Fruit fly (Drosophila melanogaster) whole organism, pupa: ENCODE measurements around the gene SNRPG.
A peak's percentile ranks its signal among the peaks of the same experiment; 100 is the strongest.

ENCODE experiments used
- CG10348 ChIP-seq: fragments of 200-800 bp; sonication (Bioruptor generic); IDR thresholded peaks from 2 replicates; pipeline ENCODE4 v1.3.6; 2022; ENCODE audit warnings: missing biosample characterization, missing genetic modification characterization
- CG12605 ChIP-seq: fragments of 200-800 bp; sonication (Bioruptor generic); IDR thresholded peaks from 2 replicates; pipeline ENCODE4 v1.3.6; 2022; ENCODE audit warnings: missing biosample characterization, missing genetic modification characterization
- CG13204 ChIP-seq: fragments of 200-800 bp; sonication (Bioruptor generic); optimal IDR thresholded peaks from 2 replicates; lab custom pipeline; 2018; ENCODE audit warnings: missing biosample characterization, mild to moderate bottlenecking, missing genetic modification characterization, moderate library complexity
- CG14655 ChIP-seq: fragments of 200-800 bp; sonication (Bioruptor generic); optimal IDR thresholded peaks from 3 replicates; lab custom pipeline; 2017; ENCODE audit warnings: mild to moderate bottlenecking, missing biosample characterization, missing genetic modification reagents, missing genetic modification characterization
- CG15710 ChIP-seq: fragments of 200-800 bp; sonication (Bioruptor generic); optimal IDR thresholded peaks from 2 replicates; lab custom pipeline; 2018; ENCODE audit warnings: missing biosample characterization, mild to moderate bottlenecking, missing genetic modification characterization, moderate library complexity
- CG17806 ChIP-seq: fragments of 200-800 bp; sonication (Bioruptor generic); optimal IDR thresholded peaks from 2 replicates; lab custom pipeline; 2018; ENCODE audit warnings: missing biosample characterization, mild to moderate bottlenecking, missing genetic modification characterization, moderate library complexity
- CG32121 ChIP-seq: fragments of 200-800 bp; sonication (Bioruptor generic); IDR thresholded peaks from 2 replicates; pipeline ENCODE4 v1.3.6; 2022; ENCODE audit warnings: missing biosample characterization, missing genetic modification characterization
- CG34367 ChIP-seq: fragments of 200-800 bp; sonication (Bioruptor generic); optimal IDR thresholded peaks from 2 replicates; lab custom pipeline; 2018; ENCODE audit warnings: missing biosample characterization, mild to moderate bottlenecking, missing genetic modification characterization
- CG4496 ChIP-seq: fragments of 200-800 bp; sonication (Bioruptor generic); IDR thresholded peaks from 3 replicates; pipeline ENCODE4 v1.3.6; 2022; ENCODE audit warnings: missing biosample characterization, missing genetic modification characterization
- CG8159 ChIP-seq: fragments of 200-800 bp; sonication (Bioruptor generic); optimal IDR thresholded peaks from 3 replicates; lab custom pipeline; 2018; ENCODE audit warnings: missing biosample characterization, mild to moderate bottlenecking, missing genetic modification characterization, moderate library complexity
- CG8301 ChIP-seq: fragments of 200-800 bp; sonication (Bioruptor generic); optimal IDR thresholded peaks from 2 replicates; lab custom pipeline; 2018; ENCODE audit warnings: missing biosample characterization, mild to moderate bottlenecking, missing genetic modification characterization
- CG9948 ChIP-seq: fragments of 200-800 bp; sonication (Bioruptor generic); optimal IDR thresholded peaks from 2 replicates; lab custom pipeline; 2018; ENCODE audit warnings: missing biosample characterization, mild to moderate bottlenecking, missing genetic modification characterization, moderate library complexity
- D1 ChIP-seq: fragments of 200-800 bp; sonication (Bioruptor generic); optimal IDR thresholded peaks from 2 replicates; lab custom pipeline; 2018; ENCODE audit warnings: missing biosample characterization, mild to moderate bottlenecking, missing genetic modification characterization, moderate library complexity
- EcR ChIP-seq: fragments of 200-800 bp; sonication (Bioruptor generic); optimal IDR thresholded peaks from 3 replicates; lab custom pipeline; 2019; ENCODE audit warnings: missing biosample characterization, missing genetic modification characterization, mild to moderate bottlenecking, moderate library complexity, missing genetic modification reagents
- Ets98B ChIP-seq: fragments of 200-800 bp; sonication (Bioruptor generic); IDR thresholded peaks from 2 replicates; pipeline ENCODE4 v1.3.6; 2022; ENCODE audit warnings: missing biosample characterization, missing genetic modification characterization
- Pif1A ChIP-seq: fragments of 200-800 bp; sonication (Bioruptor generic); optimal IDR thresholded peaks from 3 replicates; lab custom pipeline; 2016; ENCODE audit warnings: missing biosample characterization, missing genetic modification characterization
- Pif1B ChIP-seq: fragments of 200-800 bp; sonication (Bioruptor generic); optimal IDR thresholded peaks from 3 replicates; lab custom pipeline; 2016; ENCODE audit warnings: missing biosample characterization, missing genetic modification characterization
- Snoo ChIP-seq: fragments of 200-800 bp; sonication (Bioruptor generic); optimal IDR thresholded peaks from 3 replicates; lab custom pipeline; 2017; ENCODE audit warnings: missing biosample characterization, mild to moderate bottlenecking, missing genetic modification characterization, inconsistent platforms
- fd96Ca ChIP-seq: fragments of 200-800 bp; sonication (Bioruptor generic); IDR thresholded peaks from 3 replicates; pipeline ENCODE4 v1.3.6; 2022; ENCODE audit warnings: missing biosample characterization, missing genetic modification characterization
- gl ChIP-seq: fragments of 200-800 bp; sonication (Bioruptor generic); optimal IDR thresholded peaks from 2 replicates; lab custom pipeline; 2018; ENCODE audit warnings: missing biosample characterization, mild to moderate bottlenecking, missing genetic modification characterization
- rn ChIP-seq: fragments of 200-800 bp; sonication (Bioruptor generic); IDR thresholded peaks from 2 replicates; pipeline ENCODE4 v1.3.6; 2022; ENCODE audit warnings: missing biosample characterization, missing genetic modification characterization

Gene SNRPG

DNA sequence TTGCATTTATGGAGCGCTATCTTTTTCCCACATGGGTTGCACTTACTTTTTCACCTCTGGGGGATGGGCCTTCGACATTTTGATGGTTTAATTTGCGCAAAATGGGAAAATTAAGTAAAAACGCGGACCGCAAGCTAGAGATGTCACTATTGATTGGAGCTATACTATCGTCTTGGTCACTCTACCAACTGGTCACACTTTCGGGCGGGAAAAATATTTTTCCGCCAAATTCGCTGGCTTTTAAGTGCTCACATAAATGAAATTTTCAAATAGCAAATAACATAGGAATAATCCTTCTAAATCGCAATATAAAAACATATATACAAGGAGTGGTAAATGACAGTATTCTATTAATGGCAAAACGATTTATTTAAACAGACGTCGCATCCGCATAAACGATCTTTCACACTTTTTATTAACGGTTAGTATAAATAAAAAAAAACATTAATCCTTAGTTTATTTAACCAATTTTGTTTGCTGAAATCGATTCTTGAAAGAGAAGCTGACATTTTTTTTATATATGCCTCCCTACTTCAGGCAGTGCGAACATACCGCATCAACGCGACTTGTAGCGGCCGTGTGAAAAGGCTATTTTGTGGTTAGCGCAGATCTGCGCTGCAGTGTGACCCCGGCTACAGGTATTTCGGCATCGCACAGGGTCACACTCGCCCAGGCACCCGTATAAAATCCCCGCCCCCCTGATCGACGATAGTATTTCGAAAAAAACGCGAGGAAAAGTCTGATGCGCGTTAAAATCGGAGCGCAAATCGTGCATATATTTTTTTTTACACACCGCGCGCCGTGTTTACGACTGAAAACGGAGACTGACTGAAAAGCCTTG lies at the start of gene SNRPG, which contains the start of gene mthl1:
Gene SNRPG, minus strand, starts transcription at position 160 of the 841 bp plus-strand sequence.
Gene mthl1, plus strand, starts transcription at position 709 of the 841 bp plus-strand sequence.
- TF ChIP-seq CG32121 (GFP tag; lab: Robert Waterston, UW) (peak; percentile 90), Ets98B (GFP tag; lab: Robert Waterston, UW) (peak; percentile 92), Pif1B (GFP tag; lab: Kevin White, UChicago) (peak; percentile 38), CG9948 (tag; lab: Kevin White, UChicago) (peak; percentile 71), EcR (peak; percentile 18), CG15710 (tag; lab: Kevin White, UChicago) (peak; percentile 79), D1 (tag; lab: Kevin White, UChicago) (no peak), CG4496 (GFP tag; lab: Robert Waterston, UW) (peak; percentile 98), CG10348 (GFP tag; lab: Robert Waterston, UW) (peak; percentile 74), fd96Ca (GFP tag; lab: Robert Waterston, UW) (peak; percentile 91), CG8301 (peak; percentile 72), rn (peak; percentile 88), CG17806 (tag; lab: Kevin White, UChicago) (peak; percentile 79), CG8159 (tag; lab: Kevin White, UChicago) (peak; percentile 71), CG14655 (GFP tag; lab: Kevin White, UChicago) (peak; percentile 83), Pif1A (GFP tag; lab: Kevin White, UChicago) (peak; percentile 72), CG13204 (GFP tag; lab: Kevin White, UChicago) (no peak), Snoo (tag; lab: Kevin White, UChicago) (no peak), gl (no peak), CG34367 (tag; lab: Kevin White, UChicago) (peak; percentile 71), CG12605 (GFP tag; lab: Robert Waterston, UW) (peak; percentile 83)

- TF ChIP-seq CG17806 (tag; lab: Kevin White, UChicago), result peak; percentile 31
- TF ChIP-seq CG15710 (tag; lab: Kevin White, UChicago), result peak; percentile 13
- TF ChIP-seq Snoo (tag; lab: Kevin White, UChicago), result no peak
- TF ChIP-seq CG8301, result no peak
- TF ChIP-seq CG8159 (tag; lab: Kevin White, UChicago), result peak; percentile 35
- peak; percentile 20 for TF ChIP-seq CG14655 (GFP tag; lab: Kevin White, UChicago)
- peak; percentile 21 for TF ChIP-seq CG9948 (tag; lab: Kevin White, UChicago)
Observed at dm6 chrX:16689966-16690365, 49.7 kb upstream of the SNRPG start.

DNA sequence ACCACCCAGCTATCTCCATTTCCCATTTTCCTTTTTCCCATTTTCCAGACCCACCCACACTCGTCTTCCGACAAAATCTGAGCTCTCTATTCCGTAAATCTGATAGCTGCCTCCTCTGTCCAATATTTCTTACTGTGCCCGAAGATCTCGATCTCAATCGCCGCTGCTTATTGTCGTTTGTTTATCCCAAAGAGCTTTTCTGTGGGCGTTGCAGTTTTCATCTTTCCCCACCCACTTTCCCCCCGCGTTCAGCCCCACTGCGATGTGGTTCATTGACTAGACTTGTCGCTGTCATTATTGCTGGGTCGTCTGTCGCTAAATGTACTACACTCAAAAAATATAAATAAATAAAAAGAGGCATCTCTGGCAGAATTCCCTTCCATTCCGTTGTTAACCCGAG lies 49.1 kb upstream of the SNRPG start:
- no peak for TF ChIP-seq Pif1A (GFP tag; lab: Kevin White, UChicago)
- TF ChIP-seq CG12605 (GFP tag; lab: Robert Waterston, UW), result no peak
- TF ChIP-seq CG8301, result no peak
- no peak for TF ChIP-seq Pif1B (GFP tag; lab: Kevin White, UChicago)
- TF ChIP-seq D1 (tag; lab: Kevin White, UChicago), result no peak
- TF ChIP-seq CG17806 (tag; lab: Kevin White, UChicago), result no peak
- no peak for TF ChIP-seq rn
- TF ChIP-seq CG32121 (GFP tag; lab: Robert Waterston, UW), result no peak

DNA sequence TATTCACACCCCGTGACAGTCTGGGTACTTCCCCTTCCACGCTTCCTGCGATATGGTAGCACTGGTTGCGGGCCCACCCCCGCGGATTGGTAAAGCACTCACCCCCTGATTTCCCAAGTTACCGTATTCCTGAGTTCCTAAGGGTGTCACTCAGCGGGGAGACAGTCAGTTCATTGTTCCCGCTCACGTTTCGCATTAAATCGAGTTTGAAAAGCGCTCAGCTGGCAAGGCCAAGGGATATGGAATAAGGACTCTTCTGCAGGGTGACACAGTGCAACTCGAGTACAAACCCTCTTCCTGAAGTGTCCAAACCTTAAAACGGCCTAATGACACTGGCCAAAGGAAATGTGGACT lies 47.9 kb upstream of the SNRPG start:
- TF ChIP-seq fd96Ca (GFP tag; lab: Robert Waterston, UW) (no peak), gl (no peak), Snoo (tag; lab: Kevin White, UChicago) (no peak), CG34367 (tag; lab: Kevin White, UChicago) (no peak), Pif1B (GFP tag; lab: Kevin White, UChicago) (no peak), CG4496 (GFP tag; lab: Robert Waterston, UW) (no peak), CG14655 (GFP tag; lab: Kevin White, UChicago) (no peak), Pif1A (GFP tag; lab: Kevin White, UChicago) (no peak)
- TF ChIP-seq, all 21 proteins: peak for 0

DNA sequence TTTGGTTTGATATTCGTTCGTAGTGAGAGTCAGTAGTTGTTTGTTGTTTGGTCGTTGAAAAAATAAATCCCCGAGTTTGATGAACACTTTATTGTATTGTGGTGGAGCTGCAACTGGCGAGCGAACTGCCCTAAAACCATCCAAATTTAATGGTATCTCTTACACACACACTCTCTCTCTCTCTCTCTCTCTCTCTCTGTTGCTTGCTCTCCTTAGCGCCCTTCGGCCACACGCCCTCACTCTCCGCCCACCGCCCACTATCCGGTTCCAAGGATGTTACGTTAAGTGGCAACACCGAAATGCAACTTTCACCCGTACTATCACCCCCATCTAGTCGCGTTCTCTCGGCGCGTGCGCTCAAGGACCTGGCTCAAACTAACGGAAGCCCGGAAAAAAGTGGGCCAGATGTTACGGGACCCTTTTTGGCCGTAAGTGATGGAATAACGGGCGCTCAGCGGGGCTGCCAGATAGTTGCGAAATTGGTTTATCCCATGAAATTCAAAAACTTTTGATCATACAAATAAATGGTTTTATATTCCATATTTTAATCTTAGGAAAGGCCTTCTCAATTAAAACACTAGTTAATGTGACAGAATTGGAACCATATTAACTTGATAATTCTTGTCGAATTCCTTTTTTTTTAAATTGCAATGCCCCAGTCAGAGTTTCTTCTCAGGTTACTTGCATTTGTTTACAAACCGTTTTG lies 47.3 kb upstream of the SNRPG start:
- TF ChIP-seq CG13204 (GFP tag; lab: Kevin White, UChicago) (no peak), rn (no peak), CG4496 (GFP tag; lab: Robert Waterston, UW) (no peak), CG8159 (tag; lab: Kevin White, UChicago) (no peak), CG15710 (tag; lab: Kevin White, UChicago) (no peak), Ets98B (GFP tag; lab: Robert Waterston, UW) (no peak), CG10348 (GFP tag; lab: Robert Waterston, UW) (no peak), Pif1A (GFP tag; lab: Kevin White, UChicago) (no peak), CG32121 (GFP tag; lab: Robert Waterston, UW) (no peak), Pif1B (GFP tag; lab: Kevin White, UChicago) (no peak), CG12605 (GFP tag; lab: Robert Waterston, UW) (no peak), CG8301 (no peak), Snoo (tag; lab: Kevin White, UChicago) (no peak), CG34367 (tag; lab: Kevin White, UChicago) (no peak), CG17806 (tag; lab: Kevin White, UChicago) (no peak), fd96Ca (GFP tag; lab: Robert Waterston, UW) (no peak)
- TF ChIP-seq, all 21 proteins: peak for 0
